Worm (Caenorhabditis elegans) whole organism, late embryonic: Measurements from ENCODE around the gene elo-6.

Source experiments
- C38D4.7 ChIP-seq: fragments of 200-800 bp; sonication (Bioruptor generic); optimal IDR thresholded peaks from 2 replicates; lab custom pipeline; 2018; ENCODE audit warnings: mild to moderate bottlenecking, missing genetic modification characterization, moderate library complexity, missing compliant biosample characterization
- F13H6.1 ChIP-seq: sonication (generic microtip); optimal IDR thresholded peaks from 2 replicates; lab custom pipeline; 2016; ENCODE audit warnings: missing genetic modification characterization, missing compliant biosample characterization
- K09A11.1 ChIP-seq: sonication (generic microtip); optimal IDR thresholded peaks from 2 replicates; lab custom pipeline; 2017; ENCODE audit warnings: antibody characterized with exemption, mild to moderate bottlenecking, missing genetic modification characterization, missing compliant biosample characterization; ENCODE audit not compliant: insufficient read depth
- T23F11.4 ChIP-seq: fragments of 200-800 bp; sonication (Bioruptor generic); optimal IDR thresholded peaks from 2 replicates; lab custom pipeline; 2018; ENCODE audit warnings: mild to moderate bottlenecking, missing genetic modification characterization, missing compliant biosample characterization
- ceh-14 ChIP-seq: sonication (generic microtip); optimal IDR thresholded peaks from 2 replicates; lab custom pipeline; 2016; ENCODE audit warnings: missing genotype, missing genetic modification characterization, missing compliant biosample characterization
- ceh-18 ChIP-seq: sonication (generic microtip); optimal IDR thresholded peaks from 2 replicates; lab custom pipeline; 2016; ENCODE audit warnings: missing genetic modification characterization, missing compliant biosample characterization
- ceh-2 ChIP-seq: sonication (generic microtip); optimal IDR thresholded peaks from 2 replicates; lab custom pipeline; 2016; ENCODE audit warnings: missing genotype, missing genetic modification characterization, missing compliant biosample characterization
- ceh-22 ChIP-seq: sonication (generic microtip); optimal IDR thresholded peaks from 2 replicates; lab custom pipeline; 2017; ENCODE audit warnings: missing biosample characterization, missing genetic modification characterization
- ceh-30 ChIP-seq: fragments of 150-350 bp; optimal IDR thresholded peaks from 2 replicates; lab custom pipeline; 2014; ENCODE audit warnings: missing biosample characterization, missing genetic modification characterization
- ceh-31 ChIP-seq: sonication (generic microtip); optimal IDR thresholded peaks from 2 replicates; lab custom pipeline; 2016; ENCODE audit warnings: missing genetic modification characterization, missing compliant biosample characterization
- ceh-34 ChIP-seq: sonication (generic microtip); optimal IDR thresholded peaks from 2 replicates; lab custom pipeline; 2016; ENCODE audit warnings: mild to moderate bottlenecking, missing genetic modification characterization, missing compliant biosample characterization
- ceh-48 ChIP-seq: sonication (generic microtip); optimal IDR thresholded peaks from 2 replicates; lab custom pipeline; 2016; ENCODE audit warnings: missing genetic modification characterization, inconsistent platforms, missing compliant biosample characterization
- ceh-6 ChIP-seq: fragments of 200-800 bp; sonication (Bioruptor generic); optimal IDR thresholded peaks from 2 replicates; lab custom pipeline; 2018; ENCODE audit warnings: mild to moderate bottlenecking, missing genetic modification characterization, missing compliant biosample characterization
- ceh-9 ChIP-seq: sonication (generic microtip); optimal IDR thresholded peaks from 2 replicates; lab custom pipeline; 2016; ENCODE audit warnings: mild to moderate bottlenecking, missing genetic modification characterization, inconsistent platforms, missing compliant biosample characterization
- dve-1 ChIP-seq: sonication (generic microtip); optimal IDR thresholded peaks from 2 replicates; lab custom pipeline; 2017; ENCODE audit warnings: antibody characterized with exemption, mild to moderate bottlenecking, missing genetic modification characterization, missing compliant biosample characterization
- elt-2 ChIP-seq: sonication (generic microtip); optimal IDR thresholded peaks from 2 replicates; lab custom pipeline; 2016; ENCODE audit warnings: missing genetic modification reagents, missing genetic modification characterization, missing compliant biosample characterization
- eyg-1 ChIP-seq: sonication (generic microtip); optimal IDR thresholded peaks from 2 replicates; lab custom pipeline; 2016; ENCODE audit warnings: missing genotype, missing genetic modification characterization, missing compliant biosample characterization
- hlh-13 ChIP-seq: fragments of 200-800 bp; sonication (Bioruptor generic); optimal IDR thresholded peaks from 2 replicates; lab custom pipeline; 2018; ENCODE audit warnings: mild to moderate bottlenecking, missing genetic modification characterization, missing compliant biosample characterization
- hlh-30 ChIP-seq: sonication (generic microtip); optimal IDR thresholded peaks from 2 replicates; lab custom pipeline; 2017; ENCODE audit warnings: antibody characterized with exemption, missing genetic modification characterization, missing compliant biosample characterization; ENCODE audit not compliant: insufficient read depth
- hlh-8 ChIP-seq: sonication (generic microtip); optimal IDR thresholded peaks from 2 replicates; lab custom pipeline; 2016; ENCODE audit warnings: missing genotype, missing genetic modification characterization, missing compliant biosample characterization
- lim-6 ChIP-seq: sonication (generic microtip); optimal IDR thresholded peaks from 2 replicates; lab custom pipeline; 2016; ENCODE audit warnings: missing genetic modification characterization, missing compliant biosample characterization
- lin-11 ChIP-seq: fragments of 200-800 bp; sonication (Bioruptor generic); optimal IDR thresholded peaks from 2 replicates; lab custom pipeline; 2018; ENCODE audit warnings: mild to moderate bottlenecking, missing genetic modification characterization, missing compliant biosample characterization
- nfya-1 ChIP-seq: sonication (generic microtip); optimal IDR thresholded peaks from 2 replicates; lab custom pipeline; 2017; ENCODE audit warnings: missing genetic modification characterization, mild to moderate bottlenecking, missing compliant biosample characterization, antibody characterized with exemption, moderate library complexity
- npax-4 ChIP-seq: sonication (generic microtip); optimal IDR thresholded peaks from 2 replicates; lab custom pipeline; 2016; ENCODE audit warnings: missing genetic modification characterization, missing compliant biosample characterization
- odd-2 ChIP-seq: sonication (generic microtip); optimal IDR thresholded peaks from 2 replicates; lab custom pipeline; 2017; ENCODE audit warnings: antibody characterized with exemption, mild to moderate bottlenecking, missing genetic modification characterization, missing compliant biosample characterization
- pag-3 ChIP-seq: sonication (generic microtip); optimal IDR thresholded peaks from 2 replicates; lab custom pipeline; 2016; ENCODE audit warnings: missing compliant biosample characterization, missing genetic modification characterization, borderline replicate concordance
- pros-1 ChIP-seq: fragments of 150-350 bp; optimal IDR thresholded peaks from 2 replicates; lab custom pipeline; 2014; ENCODE audit warnings: missing biosample characterization, missing genetic modification reagents, missing genetic modification characterization
- sdc-2 ChIP-seq: sonication (generic microtip); optimal IDR thresholded peaks from 2 replicates; lab custom pipeline; 2016; ENCODE audit warnings: missing genotype, missing genetic modification characterization, missing compliant biosample characterization
- sox-2 ChIP-seq: fragments of 200-800 bp; sonication (Bioruptor generic); IDR thresholded peaks from 2 replicates; pipeline ENCODE4 v1.3.6; 2022; ENCODE audit warnings: missing genetic modification reagents, missing genetic modification characterization, missing compliant biosample characterization
- tbx-2 ChIP-seq: sonication (generic microtip); optimal IDR thresholded peaks from 2 replicates; lab custom pipeline; 2016; ENCODE audit warnings: missing genetic modification characterization, missing compliant biosample characterization
- tbx-7 ChIP-seq: sonication (generic microtip); optimal IDR thresholded peaks from 2 replicates; lab custom pipeline; 2016; ENCODE audit warnings: missing genotype, missing genetic modification characterization, missing compliant biosample characterization
- unc-42 ChIP-seq: sonication (generic microtip); optimal IDR thresholded peaks from 2 replicates; lab custom pipeline; 2016; ENCODE audit warnings: missing genotype, missing genetic modification characterization, missing compliant biosample characterization
- unc-86 ChIP-seq: sonication (generic microtip); optimal IDR thresholded peaks from 2 replicates; lab custom pipeline; 2016; ENCODE audit warnings: missing genetic modification characterization, missing compliant biosample characterization
- zip-5 ChIP-seq: sonication (generic microtip); optimal IDR thresholded peaks from 2 replicates; lab custom pipeline; 2016; ENCODE audit warnings: missing genetic modification characterization, missing compliant biosample characterization

Gene elo-6

DNA sequence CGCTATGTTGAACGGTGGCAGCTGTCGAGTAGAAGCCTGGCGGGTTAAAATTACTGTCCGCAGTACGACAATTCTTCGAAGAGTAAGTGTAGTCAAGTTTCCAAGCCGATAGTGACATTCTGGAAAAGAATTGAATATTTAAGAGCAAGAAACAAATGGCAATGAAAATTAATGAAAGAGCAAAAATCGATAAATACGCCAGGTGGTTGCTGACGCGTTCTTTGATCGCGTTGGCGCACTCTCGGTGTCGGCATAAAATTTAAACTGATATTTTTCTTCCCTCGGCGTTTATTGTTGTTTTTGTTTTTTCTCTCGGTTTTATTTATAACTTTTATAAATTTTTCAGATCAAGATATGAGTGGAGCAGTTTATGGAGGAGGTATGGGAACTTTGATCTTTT, 6.3 kb upstream of the elo-6 start, which contains the start of the genes perm-3 and swsn-6:
perm-3 (minus strand) TSS at position 118 of the 400 bp plus-strand sequence.
swsn-6 (plus strand) TSS at position 347 of the 400 bp plus-strand sequence.
- TF ChIP-seq ceh-31, result peak; percentile 30
- peak; percentile 91 for TF ChIP-seq ceh-48
- no peak for TF ChIP-seq F13H6.1
- TF ChIP-seq unc-86, result peak; percentile 9
- no peak for TF ChIP-seq zip-5 (tag; lab: Kevin White, UChicago)
- no peak for TF ChIP-seq ceh-2 (tag; lab: Kevin White, UChicago)
- peak; percentile 19 for TF ChIP-seq ceh-18 (tag; lab: Kevin White, UChicago)
- TF ChIP-seq nfya-1 (tag; lab: Kevin White, UChicago), result peak; percentile 35
- peak; percentile 41 for TF ChIP-seq elt-2 (tag; lab: Kevin White, UChicago)
- TF ChIP-seq dve-1 (tag; lab: Kevin White, UChicago), result no peak
- TF ChIP-seq tbx-2 (tag; lab: Kevin White, UChicago), result peak; percentile 30
- peak; percentile 46 for TF ChIP-seq unc-42 (tag; lab: Kevin White, UChicago)
- peak; percentile 41 for TF ChIP-seq ceh-34 (tag; lab: Kevin White, UChicago)
- peak; percentile 22 for TF ChIP-seq ceh-30 (tag; lab: Kevin White, UChicago)
- peak; percentile 19 for TF ChIP-seq ceh-14 (tag; lab: Kevin White, UChicago)
- no peak for TF ChIP-seq sox-2 (GFP tag; lab: Robert Waterston, UW)
- peak; percentile 41 for TF ChIP-seq K09A11.1 (tag; lab: Kevin White, UChicago)
- no peak for TF ChIP-seq hlh-8 (tag; lab: Kevin White, UChicago)

ce11 chrIV:5393566-5393965, 5.2 kb upstream of the elo-6 start:
- TF ChIP-seq ceh-6 (no peak), eyg-1 (tag; lab: Kevin White, UChicago) (no peak), ceh-22 (tag; lab: Kevin White, UChicago) (no peak), ceh-2 (tag; lab: Kevin White, UChicago) (no peak), tbx-2 (tag; lab: Kevin White, UChicago) (no peak), ceh-18 (tag; lab: Kevin White, UChicago) (no peak), C38D4.7 (GFP tag; lab: Kevin White, UChicago) (no peak), ceh-31 (no peak), pros-1 (tag; lab: Kevin White, UChicago) (no peak), lim-6 (no peak)

ce11 chrIV:5391507-5392057, 3.2 kb upstream of the elo-6 start, which contains the start of the genes htp-1 and ZK616.5:
Gene htp-1, minus strand, starts transcription at chrIV:5391557.
Gene ZK616.5, plus strand, starts transcription at chrIV:5391929.
- no peak for TF ChIP-seq eyg-1 (tag; lab: Kevin White, UChicago)
- no peak for TF ChIP-seq pag-3 (tag; lab: Kevin White, UChicago)
- no peak for TF ChIP-seq ceh-6
- TF ChIP-seq ceh-9, result no peak
- no peak for TF ChIP-seq hlh-13

- TF ChIP-seq tbx-7 (no peak), odd-2 (tag; lab: Kevin White, UChicago) (no peak), hlh-8 (tag; lab: Kevin White, UChicago) (no peak), sdc-2 (tag; lab: Kevin White, UChicago) (no peak), hlh-30 (tag; lab: Kevin White, UChicago) (no peak), lin-11 (tag; lab: Kevin White, UChicago) (no peak), C38D4.7 (GFP tag; lab: Kevin White, UChicago) (no peak), T23F11.4 (no peak), ceh-6 (no peak), unc-86 (no peak), npax-4 (tag; lab: Kevin White, UChicago) (no peak)
- TF ChIP-seq, all 69 proteins: peak for 0
Observed at ce11 chrIV:5389951-5390350, 1.6 kb upstream of the elo-6 start.
